Fruit fly (Drosophila melanogaster) whole organism, wandering third instar larva: ENCODE results near the gene Apt1.

ENCODE experiments used
- Hr78 ChIP-seq: fragments of >200 bp; optimal IDR thresholded peaks from 2 replicates; lab custom pipeline; 2017; ENCODE audit warnings: missing biosample characterization, missing genetic modification characterization
- Vsx2 ChIP-seq: fragments of 200-300, 225-300 bp; sonication (Bioruptor generic); optimal IDR thresholded peaks from 2 replicates; lab custom pipeline; 2018; ENCODE audit warnings: missing biosample characterization, missing genetic modification characterization; ENCODE audit not compliant: partially characterized antibody
- ey ChIP-seq: fragments of 200-800 bp; sonication (Bioruptor generic); optimal IDR thresholded peaks from 2 replicates; lab custom pipeline; 2016; ENCODE audit warnings: missing biosample characterization, missing genetic modification characterization
- h ChIP-seq: fragments of 200-800 bp; sonication (Bioruptor generic); optimal IDR thresholded peaks from 3 replicates; lab custom pipeline; 2016; ENCODE audit warnings: missing biosample characterization, mild to moderate bottlenecking, missing genetic modification characterization
- lola ChIP-seq: fragments of >200 bp; optimal IDR thresholded peaks from 2 replicates; lab custom pipeline; 2017; ENCODE audit warnings: missing biosample characterization, missing genetic modification characterization
- sage ChIP-seq: fragments of 200-800 bp; sonication (Bioruptor generic); optimal IDR thresholded peaks from 2 replicates; lab custom pipeline; 2016; ENCODE audit warnings: missing biosample characterization, mild to moderate bottlenecking, missing genetic modification characterization

- TF ChIP-seq Vsx2 (GFP tag; lab: Kevin White, UChicago), result no peak
- TF ChIP-seq sage (GFP tag; lab: Kevin White, UChicago), result no peak
- TF ChIP-seq ey (GFP tag; lab: Kevin White, UChicago), result no peak
- peak; percentile 36 for TF ChIP-seq Hr78 (GFP tag; lab: Kevin White, UChicago)
- no peak for TF ChIP-seq h (GFP tag; lab: Kevin White, UChicago)
- TF ChIP-seq lola (GFP tag; lab: Kevin White, UChicago), result no peak
Observed at dm6 chr3L:11609153-11609809, 18.6 kb upstream of the Apt1 start, which contains the start of gene Duba.
